Worm (Caenorhabditis elegans) whole organism, L4 larva: ENCODE data around the gene F11D5.5.

ENCODE experiments used
- F26F4.8 ChIP-seq: fragments of 200-800 bp; sonication (Bioruptor generic); conservative IDR thresholded peaks from 2 replicates; pipeline ENCODE4 v1.3.6; 2022; ENCODE audit warnings: missing genetic modification characterization, missing compliant biosample characterization
- R02D3.7 ChIP-seq: fragments of 150-350 bp; sonication (generic microtip); optimal IDR thresholded peaks from 3 replicates; lab custom pipeline; 2014; ENCODE audit warnings: missing biosample characterization, missing genetic modification characterization
- T26A8.4 ChIP-seq: fragments of 200-800 bp; sonication (Bioruptor generic); IDR thresholded peaks from 2 replicates; pipeline ENCODE4 v1.3.6; 2022; ENCODE audit warnings: missing genetic modification characterization, missing compliant biosample characterization
- Y105C5A.15 ChIP-seq: fragments of 200-800 bp; sonication (Bioruptor generic); IDR thresholded peaks from 2 replicates; pipeline ENCODE4 v1.3.6; 2022; ENCODE audit warnings: missing genetic modification characterization, missing compliant biosample characterization
- Y48G9A.11 ChIP-seq: fragments of 200-800 bp; sonication (Bioruptor generic); IDR thresholded peaks from 2 replicates; pipeline ENCODE4 v1.3.6; 2022; ENCODE audit warnings: missing genetic modification reagents, missing genetic modification characterization, missing compliant biosample characterization
- Y5F2A.4 ChIP-seq: fragments of 200-800 bp; sonication (Bioruptor generic); optimal IDR thresholded peaks from 2 replicates; lab custom pipeline; 2018; ENCODE audit warnings: mild to moderate bottlenecking, missing genetic modification characterization, missing compliant biosample characterization
- Y75B8A.6 ChIP-seq: fragments of 200-800 bp; sonication (Bioruptor generic); IDR thresholded peaks from 2 replicates; pipeline ENCODE4 v1.3.6; 2022; ENCODE audit warnings: missing genetic modification reagents, missing genetic modification characterization, missing compliant biosample characterization
- aha-1 ChIP-seq: fragments of 150-350 bp; peaks from one replicate; lab custom pipeline; 2014; ENCODE audit warnings: missing biosample characterization, missing genetic modification characterization
- aly-2 ChIP-seq: sonication (generic microtip); optimal IDR thresholded peaks from 2 replicates; lab custom pipeline; 2018; ENCODE audit warnings: missing biosample characterization, missing genetic modification characterization
- arid-1 ChIP-seq: fragments of 200-800 bp; sonication (Bioruptor generic); conservative IDR thresholded peaks from 2 replicates; pipeline ENCODE4 v1.3.6; 2022; ENCODE audit warnings: missing genetic modification reagents, missing genetic modification characterization, missing compliant biosample characterization
- attf-4 ChIP-seq: sonication (generic microtip); optimal IDR thresholded peaks from 3 replicates; lab custom pipeline; 2017; ENCODE audit warnings: missing biosample characterization, missing genetic modification characterization
- ceh-44 ChIP-seq: fragments of 200-800 bp; sonication (Bioruptor generic); IDR thresholded peaks from 2 replicates; pipeline ENCODE4 v1.3.6; 2022; ENCODE audit warnings: missing genetic modification reagents, missing genetic modification characterization, missing compliant biosample characterization
- ceh-82 ChIP-seq: sonication (generic microtip); optimal IDR thresholded peaks from 2 replicates; lab custom pipeline; 2017; ENCODE audit warnings: missing biosample characterization, missing genetic modification characterization
- ces-1 ChIP-seq: fragments of 150-350 bp; sonication (generic microtip); optimal IDR thresholded peaks from 4 replicates; lab custom pipeline; 2014; ENCODE audit warnings: missing biosample characterization, missing genetic modification reagents, missing genetic modification characterization
- daf-16 ChIP-seq, 3 experiments: sonication (generic microtip); optimal IDR thresholded peaks; 2 replicates each; lab custom pipeline; 2016 to 2017; ENCODE audit warnings: missing genetic modification characterization in 3 of 3, missing genetic modification reagents in 3 of 3, mild to moderate bottlenecking in 2 of 3, missing compliant biosample characterization in 2 of 3, missing biosample characterization in 1 of 3, moderate library complexity in 1 of 3
- daf-19 ChIP-seq: fragments of 200-800 bp; sonication (Bioruptor generic); conservative IDR thresholded peaks from 2 replicates; pipeline ENCODE4 v1.3.6; 2022; ENCODE audit warnings: missing genetic modification characterization, missing compliant biosample characterization
- dmd-6 ChIP-seq: fragments of 200-800 bp; sonication (Bioruptor generic); IDR thresholded peaks from 2 replicates; pipeline ENCODE4 v1.3.6; 2022; ENCODE audit warnings: missing genetic modification reagents, missing genetic modification characterization, missing compliant biosample characterization
- dve-1 ChIP-seq: sonication (generic microtip); optimal IDR thresholded peaks from 2 replicates; lab custom pipeline; 2017; ENCODE audit warnings: antibody characterized with exemption, mild to moderate bottlenecking, missing genetic modification characterization, missing compliant biosample characterization; ENCODE audit not compliant: insufficient read depth
- egl-27 ChIP-seq: sonication (generic microtip); optimal IDR thresholded peaks from 3 replicates; lab custom pipeline; 2017; ENCODE audit warnings: missing biosample characterization, missing genetic modification reagents, missing genetic modification characterization
- fos-1 ChIP-seq: fragments of 150-350 bp; optimal IDR thresholded peaks from 2 replicates; lab custom pipeline; 2014; ENCODE audit warnings: missing biosample characterization, missing genetic modification characterization
- hif-1 ChIP-seq, 2 experiments: sonication (generic microtip); optimal IDR thresholded peaks; 2 replicates each; lab custom pipeline; 2016 to 2017; ENCODE audit warnings: missing compliant biosample characterization in 2 of 2, missing genetic modification characterization in 2 of 2, missing genetic modification reagents in 2 of 2, missing genotype in 2 of 2, mild to moderate bottlenecking in 1 of 2
- hlh-11 ChIP-seq: fragments of 200-800 bp; sonication (Bioruptor generic); optimal IDR thresholded peaks from 2 replicates; lab custom pipeline; 2018; ENCODE audit warnings: mild to moderate bottlenecking, missing genetic modification characterization, missing compliant biosample characterization
- lin-13 ChIP-seq: fragments of 150-350 bp; optimal IDR thresholded peaks from 2 replicates; lab custom pipeline; 2014; ENCODE audit warnings: missing biosample characterization, missing genetic modification reagents, missing genetic modification characterization
- lin-15B ChIP-seq: fragments of 150-350 bp; sonication (generic microtip); optimal IDR thresholded peaks from 3 replicates; lab custom pipeline; 2014; ENCODE audit warnings: missing biosample characterization, missing genetic modification characterization
- lin-29 ChIP-seq: fragments of 200-800 bp; sonication (Bioruptor generic); IDR thresholded peaks from 2 replicates; pipeline ENCODE4 v1.3.6; 2022; ENCODE audit warnings: missing genetic modification reagents, missing genetic modification characterization, missing compliant biosample characterization
- madf-5 ChIP-seq, 2 experiments: fragments of 200-800 bp; sonication (Bioruptor generic); IDR thresholded peaks; 2 replicates each; pipeline ENCODE4 v1.3.6; 2022; ENCODE audit warnings: missing compliant biosample characterization in 2 of 2, missing genetic modification characterization in 2 of 2
- madf-9 ChIP-seq: fragments of 200-800 bp; sonication (Bioruptor generic); conservative IDR thresholded peaks from 2 replicates; pipeline ENCODE4 v1.3.6; 2022; ENCODE audit warnings: missing genetic modification reagents, missing genetic modification characterization, missing compliant biosample characterization
- mdl-1 ChIP-seq, 2 experiments: fragments of 150-350 bp in 1 of 2; sonication (generic microtip) in 1 of 2; optimal IDR thresholded peaks; 2 replicates each; lab custom pipeline; 2014 to 2017; ENCODE audit warnings: missing biosample characterization in 2 of 2, missing genetic modification characterization in 2 of 2
- mdt-29 ChIP-seq: fragments of 200-800 bp; sonication (Bioruptor generic); IDR thresholded peaks from 2 replicates; pipeline ENCODE4 v1.3.6; 2022; ENCODE audit warnings: missing genetic modification reagents, missing genetic modification characterization, missing compliant biosample characterization
- mxl-3 ChIP-seq: fragments of 200-800 bp; sonication (Bioruptor generic); optimal IDR thresholded peaks from 2 replicates; lab custom pipeline; 2018; ENCODE audit warnings: mild to moderate bottlenecking, missing genetic modification characterization, missing compliant biosample characterization
- nhr-102 ChIP-seq: sonication (generic microtip); optimal IDR thresholded peaks from 2 replicates; lab custom pipeline; 2016; ENCODE audit warnings: mild to moderate bottlenecking, missing genetic modification characterization, moderate library complexity, missing compliant biosample characterization
- nhr-111 ChIP-seq: fragments of 200-800 bp; sonication (Bioruptor generic); optimal IDR thresholded peaks from 2 replicates; lab custom pipeline; 2018; ENCODE audit warnings: mild to moderate bottlenecking, missing genetic modification characterization, missing compliant biosample characterization
- nhr-28 ChIP-seq: fragments of 150-350 bp; optimal IDR thresholded peaks from 2 replicates; lab custom pipeline; 2014; ENCODE audit warnings: missing biosample characterization, missing genetic modification characterization
- nhr-41 ChIP-seq: fragments of 200-800 bp; sonication (Bioruptor generic); IDR thresholded peaks from 2 replicates; pipeline ENCODE4 v1.3.6; 2022; ENCODE audit warnings: missing genetic modification reagents, missing genetic modification characterization, missing compliant biosample characterization
- nhr-48 ChIP-seq: sonication (generic microtip); optimal IDR thresholded peaks from 2 replicates; lab custom pipeline; 2016; ENCODE audit warnings: mild to moderate bottlenecking, missing genetic modification characterization, missing compliant biosample characterization
- nhr-6 ChIP-seq: fragments of 150-350 bp; optimal IDR thresholded peaks from 2 replicates; lab custom pipeline; 2014; ENCODE audit warnings: missing biosample characterization, missing genetic modification characterization
- php-3 ChIP-seq: fragments of 200-800 bp; sonication (Bioruptor generic); IDR thresholded peaks from 2 replicates; pipeline ENCODE4 v1.3.6; 2022; ENCODE audit warnings: missing genetic modification reagents, missing genetic modification characterization, missing compliant biosample characterization
- saeg-2 ChIP-seq: fragments of 200-800 bp; sonication (Bioruptor generic); IDR thresholded peaks from 2 replicates; pipeline ENCODE4 v1.3.6; 2022; ENCODE audit warnings: missing genetic modification reagents, missing genetic modification characterization, missing compliant biosample characterization
- set-16 ChIP-seq: fragments of 200-800 bp; sonication (Bioruptor generic); IDR thresholded peaks from 2 replicates; pipeline ENCODE4 v1.3.6; 2022; ENCODE audit warnings: missing genetic modification reagents, missing genetic modification characterization, missing compliant biosample characterization
- tag-97 ChIP-seq: fragments of 200-800 bp; sonication (Bioruptor generic); IDR thresholded peaks from 2 replicates; pipeline ENCODE4 v1.3.6; 2022; ENCODE audit warnings: missing genetic modification characterization, missing compliant biosample characterization
- tra-1 ChIP-seq: fragments of 200-800 bp; sonication (Bioruptor generic); IDR thresholded peaks from 2 replicates; pipeline ENCODE4 v1.3.6; 2022; ENCODE audit warnings: missing genetic modification reagents, missing genetic modification characterization, missing compliant biosample characterization
- unc-39 ChIP-seq: sonication (generic microtip); optimal IDR thresholded peaks from 2 replicates; lab custom pipeline; 2017; ENCODE audit warnings: missing biosample characterization, missing genetic modification characterization
- unc-62 ChIP-seq, 3 experiments: fragments of 150-350 bp in 1 of 3; sonication (generic microtip); optimal IDR thresholded peaks in 2 of 3; peaks in 1 of 3; 1 replicate in 1 of 3; 2 replicates in 2 of 3; lab custom pipeline; 2014 to 2017; ENCODE audit warnings: missing biosample characterization in 3 of 3, missing genetic modification characterization in 3 of 3, missing genetic modification reagents in 3 of 3, missing genotype in 1 of 3
- vab-7 ChIP-seq: fragments of 200-800 bp; sonication (Bioruptor generic); IDR thresholded peaks from 2 replicates; pipeline ENCODE4 v1.3.6; 2022; ENCODE audit warnings: missing genetic modification reagents, missing genetic modification characterization, missing compliant biosample characterization
- ztf-11 ChIP-seq: fragments of 150-350 bp; optimal IDR thresholded peaks from 2 replicates; lab custom pipeline; 2014; ENCODE audit warnings: missing biosample characterization, missing genetic modification characterization

F11D5.5 gene

DNA sequence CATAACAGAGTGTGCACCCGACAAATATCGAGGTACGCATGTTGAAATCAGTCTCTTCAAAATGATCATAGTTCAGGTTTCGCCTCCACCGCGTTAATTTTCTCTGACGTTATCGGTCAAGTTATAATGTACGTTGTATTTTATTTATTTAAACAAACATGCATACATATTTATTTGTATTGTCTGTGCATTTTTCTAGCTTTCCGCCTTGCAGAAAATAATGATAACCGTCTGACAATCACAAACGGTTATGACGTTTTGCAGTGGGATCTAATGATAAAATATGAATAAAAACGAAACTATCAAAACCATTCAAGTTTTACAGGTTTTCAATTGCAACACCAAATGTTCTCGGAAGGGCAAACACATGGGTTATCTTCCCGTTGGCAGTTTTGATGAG lies 18.7 kb upstream of the F11D5.5 start (continued):
- TF ChIP-seq nhr-28 (tag; lab: Kevin White, UChicago) (peak; percentile 5), nhr-111 (GFP tag; lab: Kevin White, UChicago) (no peak), F26F4.8 (GFP tag; lab: Robert Waterston, UW) (no peak), php-3 (GFP tag; lab: Robert Waterston, UW) (peak; percentile 58; the same call in 1 of the 2 replicates), daf-19 (GFP tag; lab: Robert Waterston, UW) (no peak), madf-5 (GFP tag; IDR thresholded peaks at IDR 0.05; lab: Robert Waterston, UW) (no peak), tra-1 (GFP tag; lab: Robert Waterston, UW) (no peak), ztf-11 (tag; lab: Kevin White, UChicago) (no peak), R02D3.7 (tag; lab: Kevin White, UChicago) (no peak), lin-13 (GFP tag; lab: Kevin White, UChicago) (no peak), Y5F2A.4 (GFP tag; lab: Kevin White, UChicago) (no peak), daf-16 (GFP tag; optimal IDR thresholded peaks at IDR 0.05; lab: Kevin White, UChicago) (no peak), daf-16 (tag; optimal IDR thresholded peaks at IDR 0.05; lab: Kevin White, UChicago) (peak; percentile 69), lin-15B (no peak)

DNA sequence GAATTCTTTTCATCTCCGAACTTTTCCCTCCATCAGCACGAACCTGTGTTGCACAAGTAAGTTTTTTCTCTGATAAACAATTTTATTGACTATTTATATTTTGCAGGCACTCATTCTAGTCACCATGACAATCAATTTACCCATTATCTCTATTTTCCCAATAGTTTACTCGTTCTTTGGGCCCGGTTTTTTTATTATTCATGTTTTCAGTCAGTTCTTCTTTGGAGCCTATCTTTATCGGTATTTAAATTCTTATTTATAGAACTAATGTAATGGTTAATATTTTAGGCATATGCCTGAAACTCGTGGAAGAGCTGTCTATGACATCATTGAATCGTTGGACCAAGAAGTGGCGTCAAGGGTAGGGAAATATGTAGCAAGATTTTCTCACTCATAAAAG lies 16.9 kb upstream of the F11D5.5 start:
- no peak for TF ChIP-seq ceh-82
- peak; percentile 54; the same call in 1 of the 2 replicates for TF ChIP-seq php-3 (GFP tag; lab: Robert Waterston, UW)
- TF ChIP-seq dmd-6, result peak; percentile 18; the same call in 1 of the 2 replicates
- TF ChIP-seq daf-16 (GFP tag; optimal IDR thresholded peaks at IDR 0.05; lab: Kevin White, UChicago), result no peak
- TF ChIP-seq daf-16 (tag; optimal IDR thresholded peaks at IDR 0.05; lab: Kevin White, UChicago), result peak; percentile 95
- peak; percentile 19 for TF ChIP-seq dve-1
- TF ChIP-seq ces-1 (GFP tag; lab: Kevin White, UChicago), result no peak
- TF ChIP-seq saeg-2 (GFP tag; lab: Robert Waterston, UW), result no peak
- no peak for TF ChIP-seq nhr-111 (GFP tag; lab: Kevin White, UChicago)
- TF ChIP-seq, all 104 proteins: peak for 4

DNA sequence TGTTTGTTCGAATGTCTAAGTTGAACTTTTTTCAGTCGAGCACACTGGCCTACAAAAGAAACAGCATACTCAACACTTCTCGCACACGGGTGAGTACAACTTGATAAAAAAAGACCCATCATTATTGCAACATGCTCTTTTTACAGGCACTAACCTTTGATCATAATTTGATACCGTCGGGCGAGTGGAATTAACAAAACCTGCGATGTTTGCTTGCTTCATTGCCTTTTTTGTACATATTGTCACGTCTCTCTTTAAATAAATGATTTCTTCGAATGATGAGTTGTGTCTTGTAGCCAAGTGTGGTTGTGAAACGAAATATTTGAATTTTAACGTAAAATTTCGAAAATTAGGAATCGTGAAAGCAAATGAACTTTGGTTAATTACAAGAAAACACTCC lies 16.4 kb upstream of the F11D5.5 start:
- TF ChIP-seq vab-7 (GFP tag; lab: Robert Waterston, UW) (no peak), tag-97 (GFP tag; lab: Robert Waterston, UW) (no peak), hif-1 (tag; optimal IDR thresholded peaks at IDR 0.05; lab: Kevin White, UChicago) (no peak), ceh-44 (GFP tag; lab: Robert Waterston, UW) (no peak), daf-16 (GFP tag; optimal IDR thresholded peaks at IDR 0.05; lab: Kevin White, UChicago) (no peak), daf-16 (tag; optimal IDR thresholded peaks at IDR 0.05; lab: Kevin White, UChicago) (peak; percentile 53), Y5F2A.4 (GFP tag; lab: Kevin White, UChicago) (no peak), unc-39 (tag; lab: Kevin White, UChicago) (no peak), mdt-29 (GFP tag; lab: Robert Waterston, UW) (no peak), unc-62 (GFP tag; optimal IDR thresholded peaks at IDR 0.05 in 1 of 2; lab: Kevin White, UChicago) (no peak), unc-62 (tag; optimal IDR thresholded peaks at IDR 0.05; lab: Kevin White, UChicago) (no peak), lin-29 (no peak), dmd-6 (peak; percentile 69), madf-5 (GFP tag; IDR thresholded peaks at IDR 0.05; lab: Robert Waterston, UW) (no peak), hlh-11 (tag; lab: Kevin White, UChicago) (peak; percentile 58), attf-4 (tag; lab: Kevin White, UChicago) (no peak), Y105C5A.15 (GFP tag; lab: Robert Waterston, UW) (no peak), nhr-6 (tag; lab: Kevin White, UChicago) (no peak), dve-1 (peak; percentile 55), T26A8.4 (GFP tag; lab: Robert Waterston, UW) (no peak), Y75B8A.6 (GFP tag; lab: Robert Waterston, UW) (no peak), aly-2 (tag; lab: Kevin White, UChicago) (no peak), mdl-1 (tag; optimal IDR thresholded peaks at IDR 0.05; lab: Kevin White, UChicago) (peak in 1 of 2 experiments; percentile 43), egl-27 (tag; lab: Kevin White, UChicago) (no peak), nhr-48 (tag; lab: Kevin White, UChicago) (no peak), arid-1 (GFP tag; lab: Robert Waterston, UW) (no peak), daf-19 (GFP tag; lab: Robert Waterston, UW) (no peak), nhr-41 (GFP tag; lab: Robert Waterston, UW) (no peak), nhr-28 (tag; lab: Kevin White, UChicago) (peak; percentile 85), mxl-3 (GFP tag; lab: Kevin White, UChicago) (no peak), lin-13 (GFP tag; lab: Kevin White, UChicago) (no peak), fos-1 (tag; lab: Kevin White, UChicago) (no peak), madf-9 (GFP tag; lab: Robert Waterston, UW) (no peak), nhr-102 (tag; lab: Kevin White, UChicago) (no peak), Y48G9A.11 (GFP tag; lab: Robert Waterston, UW) (no peak), set-16 (GFP tag; lab: Robert Waterston, UW) (no peak), aha-1 (peak; percentile 67)
